Fruit fly (Drosophila melanogaster): Measurements from ENCODE around the gene GC1.
A peak's percentile ranks its signal among the peaks of the same experiment; 100 is the strongest.

Gene GC1

dm6 chr3R:11920605-11921004 lies 46.9 kb upstream of the GC1 start (continued):
- no peak for TF ChIP-seq run (tag; optimal IDR thresholded peaks at IDR 0.05)
- no peak for TF ChIP-seq MESR4 (GFP tag; optimal IDR thresholded peaks at IDR 0.05)
- TF ChIP-seq CG1603 (tag; optimal IDR thresholded peaks at IDR 0.05): no peak
- 0 out of 2 replicates have a peak, but pooled peaks have one; percentile 31 for TF ChIP-seq E2f1 (GFP tag; IDR thresholded peaks at IDR 0.05)
- no peak for TF ChIP-seq Sin3A (optimal IDR thresholded peaks at IDR 0.05)
- TF ChIP-seq yki (optimal IDR thresholded peaks at IDR 0.05): no peak
- TF ChIP-seq Dll (GFP tag; IDR thresholded peaks at IDR 0.05; ENCODE audit: partially characterized antibody): no peak
- peak; percentile 44; the same call in 1 of the 3 replicates for TF ChIP-seq zfh1 (GFP tag; IDR thresholded peaks at IDR 0.05)
- TF ChIP-seq nau (GFP tag; optimal IDR thresholded peaks at IDR 0.05): no peak
- TF ChIP-seq Dip2 (GFP tag; IDR thresholded peaks at IDR 0.05): no peak
- no peak for TF ChIP-seq zfh2 (GFP tag; optimal IDR thresholded peaks at IDR 0.05)
- TF ChIP-seq CG6854 (GFP tag; optimal IDR thresholded peaks at IDR 0.05): no peak
- TF ChIP-seq CG30403 (GFP tag; optimal IDR thresholded peaks at IDR 0.05): peak; percentile 8
- no peak for TF ChIP-seq CG16779 (GFP tag; IDR thresholded peaks at IDR 0.05)
- no peak for TF ChIP-seq TFAM (GFP tag; optimal IDR thresholded peaks at IDR 0.05)
- no peak for TF ChIP-seq salm (tag; optimal IDR thresholded peaks at IDR 0.05)
- TF ChIP-seq CG6175 (GFP tag; IDR thresholded peaks at IDR 0.05): no peak
- TF ChIP-seq CG3065 (GFP tag; optimal IDR thresholded peaks at IDR 0.05): no peak
- TF ChIP-seq ftz-f1 (GFP tag; optimal IDR thresholded peaks at IDR 0.05): no peak
- peak; percentile 37; the same call in 1 of the 2 replicates for TF ChIP-seq CG6689 (GFP tag; IDR thresholded peaks at IDR 0.05)
- TF ChIP-seq Atf3 (GFP tag; optimal IDR thresholded peaks at IDR 0.05): no peak
- TF ChIP-seq prd (optimal IDR thresholded peaks at IDR 0.05): no peak
- peak; percentile 47; the same call in 1 of the 3 replicates for TF ChIP-seq prd (GFP tag; IDR thresholded peaks at IDR 0.05)
- no peak for TF ChIP-seq Fer2 (tag; optimal IDR thresholded peaks at IDR 0.05)
- TF ChIP-seq Usf (GFP tag; optimal IDR thresholded peaks at IDR 0.05): no peak
- TF ChIP-seq Scr (GFP tag; IDR thresholded peaks at IDR 0.05; ENCODE audit: partially characterized antibody): no peak
- no peak for TF ChIP-seq CG32532 (GFP tag; IDR thresholded peaks at IDR 0.05)
- TF ChIP-seq trh (GFP tag; optimal IDR thresholded peaks at IDR 0.05): no peak
- no peak for TF ChIP-seq CG17912 (GFP tag; optimal IDR thresholded peaks at IDR 0.05)
- no peak for TF ChIP-seq CG8281 (tag; optimal IDR thresholded peaks at IDR 0.05)
- no peak for TF ChIP-seq ham (GFP tag; IDR thresholded peaks at IDR 0.05)
- TF ChIP-seq gcm2 (GFP tag; optimal IDR thresholded peaks at IDR 0.05): no peak
- TF ChIP-seq mld (GFP tag; IDR thresholded peaks at IDR 0.05; ENCODE audit: partially characterized antibody): no peak
- TF ChIP-seq Doc3 (GFP tag; IDR thresholded peaks at IDR 0.05; ENCODE audit: partially characterized antibody): no peak
- TF ChIP-seq cwo (GFP tag; optimal IDR thresholded peaks at IDR 0.05): no peak
- TF ChIP-seq CG17328 (GFP tag; IDR thresholded peaks at IDR 0.05): peak; percentile 23; the same call in 1 of the 2 replicates
- no peak for TF ChIP-seq Taf1 (GFP tag; IDR thresholded peaks at IDR 0.05)
- TF ChIP-seq CG12219 (GFP tag; optimal IDR thresholded peaks at IDR 0.05): peak; percentile 12
- no peak for TF ChIP-seq Nf-YB (GFP tag; optimal IDR thresholded peaks at IDR 0.05)
- TF ChIP-seq slbo (GFP tag; IDR thresholded peaks at IDR 0.05): peak; percentile 43; the same call in 1 of the 2 replicates
- no peak for TF ChIP-seq cg (GFP tag; optimal IDR thresholded peaks at IDR 0.05)
- TF ChIP-seq CG7839 (tag; optimal IDR thresholded peaks at IDR 0.05): no peak
- TF ChIP-seq NC2α (GFP tag; optimal IDR thresholded peaks at IDR 0.05): no peak
- TF ChIP-seq Ptx1 (GFP tag; IDR thresholded peaks at IDR 0.05): peak; percentile 52
- no peak for TF ChIP-seq CG2875 (GFP tag; optimal IDR thresholded peaks at IDR 0.05)
- TF ChIP-seq croc (GFP tag; conservative IDR thresholded peaks at IDR 0.05): no peak
- peak; percentile 20 for TF ChIP-seq CG12769 (tag; optimal IDR thresholded peaks at IDR 0.05)
- TF ChIP-seq Oaz (GFP tag; IDR thresholded peaks at IDR 0.05): no peak
- TF ChIP-seq Lim3 (GFP tag; IDR thresholded peaks at IDR 0.05): no peak
- no peak for TF ChIP-seq HLH3B (GFP tag; IDR thresholded peaks at IDR 0.05)
- no peak for TF ChIP-seq klu (GFP tag; IDR thresholded peaks at IDR 0.05)
- TF ChIP-seq z (GFP tag; IDR thresholded peaks at IDR 0.05): no peak
- no peak for TF ChIP-seq pita (GFP tag; optimal IDR thresholded peaks at IDR 0.05)
